Fruit fly (Drosophila melanogaster): ENCODE results near the gene ato.

dm6 chr3R:8277494-8278293 lies at the start of gene ato:
- TF ChIP-seq h (optimal IDR thresholded peaks at IDR 0.05) (no peak), ttk (optimal IDR thresholded peaks at IDR 0.05) (no peak), Sin3A (optimal IDR thresholded peaks at IDR 0.05) (no peak), Myc (optimal IDR thresholded peaks at IDR 0.05) (no peak), insv (optimal IDR thresholded peaks at IDR 0.05) (no peak)

All from Kc167 (cell line).